Worm (Caenorhabditis elegans): ENCODE results near the gene dod-23.

DNA sequence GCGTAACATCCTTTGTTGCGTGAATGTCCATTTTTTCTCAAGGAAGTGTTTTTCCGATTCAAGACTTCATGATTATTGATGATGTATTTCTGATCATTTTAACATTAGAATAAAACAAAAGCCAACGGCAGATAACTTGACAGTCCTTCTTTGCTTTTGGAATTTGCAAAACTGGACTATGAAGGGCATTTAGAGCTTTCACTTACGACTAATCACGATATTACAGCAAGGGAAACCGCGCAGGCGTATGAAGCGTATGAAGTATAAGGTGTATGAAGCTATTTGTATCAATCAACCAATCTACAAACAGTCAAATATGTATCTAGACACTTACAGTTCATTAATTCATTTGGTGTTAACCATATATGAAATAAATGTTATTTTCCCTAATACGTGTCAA lies 21.2 kb downstream of the dod-23 start:
- TF ChIP-seq somi-1 (GFP tag; optimal IDR thresholded peaks at IDR 0.05) = no peak
- TF ChIP-seq egrh-3 (GFP tag; IDR thresholded peaks at IDR 0.05) = no peak
- TF ChIP-seq tbp1 (GFP tag; optimal IDR thresholded peaks at IDR 0.05) = no peak
- no peak for TF ChIP-seq snpc-4 (GFP tag; optimal IDR thresholded peaks at IDR 0.05)
- TF ChIP-seq snpc-4 (tag; optimal IDR thresholded peaks at IDR 0.05) = no peak
- TF ChIP-seq F57A8.1 (GFP tag; optimal IDR thresholded peaks at IDR 0.05) = no peak
- TF ChIP-seq mcd-1 (GFP tag; IDR thresholded peaks at IDR 0.05) = no peak
- TF ChIP-seq pha-4 (tag; optimal IDR thresholded peaks at IDR 0.05) = no peak
- TF ChIP-seq tlf-1 (GFP tag; optimal IDR thresholded peaks at IDR 0.05) = no peak
- TF ChIP-seq aptf-2 (GFP tag; conservative IDR thresholded peaks at IDR 0.05) = no peak
- no peak for TF ChIP-seq nhr-80 (tag; optimal IDR thresholded peaks at IDR 0.05)
- TF ChIP-seq nhr-27 (tag; optimal IDR thresholded peaks at IDR 0.05) = no peak
